Worm (Caenorhabditis elegans) whole organism, L1 larva: ENCODE data around the gene ZK1073.2.
"Not testable (repeated sequence)": the region's sequence is repeated elsewhere in the genome, so short reads cannot be mapped to it uniquely, and the experiment has no call there.

Source experiments
- C16A3.4 ChIP-seq: fragments of 150-350 bp; optimal IDR thresholded peaks from 2 replicates; lab custom pipeline; 2014; ENCODE audit warnings: missing biosample characterization, missing genetic modification characterization
- F16B12.6 ChIP-seq: fragments of 150-350 bp; optimal IDR thresholded peaks from 2 replicates; lab custom pipeline; 2014; ENCODE audit warnings: missing biosample characterization, missing genetic modification characterization
- blmp-1 ChIP-seq: fragments of 150-350 bp; optimal IDR thresholded peaks from 2 replicates; lab custom pipeline; 2014; ENCODE audit warnings: missing biosample characterization, missing genetic modification characterization
- ceh-90 ChIP-seq: sonication (generic microtip); optimal IDR thresholded peaks from 2 replicates; lab custom pipeline; 2016; ENCODE audit warnings: missing genetic modification characterization, missing compliant biosample characterization
- efl-1 ChIP-seq, 4 experiments: fragments of 150-350 bp; optimal IDR thresholded peaks in 3 of 4; peaks in 1 of 4; 1 replicate in 1 of 4; 2 replicates in 3 of 4; lab custom pipeline; 2014; ENCODE audit warnings: missing biosample characterization in 2 of 4, missing genetic modification characterization in 2 of 4, missing genetic modification reagents in 2 of 4
- egl-27 ChIP-seq, 2 experiments: fragments of 150-350 bp in 1 of 2; sonication (generic microtip); optimal IDR thresholded peaks; 3 replicates each; lab custom pipeline; 2017 to 2018; ENCODE audit warnings: missing biosample characterization in 2 of 2, missing genetic modification characterization in 2 of 2, missing genetic modification reagents in 2 of 2
- elt-2 ChIP-seq: sonication (generic microtip); optimal IDR thresholded peaks from 2 replicates; lab custom pipeline; 2016; ENCODE audit warnings: missing genetic modification characterization, mild to moderate bottlenecking, inconsistent platforms, missing compliant biosample characterization, missing genetic modification reagents
- elt-3 ChIP-seq, 6 experiments: fragments of 150-350 bp in 1 of 6; sonication (generic microtip); optimal IDR thresholded peaks; 2 replicates each; lab custom pipeline; 2017 to 2018; ENCODE audit warnings: missing biosample characterization in 6 of 6, missing genetic modification characterization in 6 of 6, inconsistent platforms in 1 of 6
- hpl-2 ChIP-seq: fragments of 150-350 bp; optimal IDR thresholded peaks from 2 replicates; lab custom pipeline; 2014; ENCODE audit warnings: missing biosample characterization, missing genetic modification reagents, missing genetic modification characterization
- irx-1 ChIP-seq: sonication (generic microtip); optimal IDR thresholded peaks from 2 replicates; lab custom pipeline; 2016; ENCODE audit warnings: missing genetic modification characterization, missing compliant biosample characterization
- lsy-2 ChIP-seq, 2 experiments: fragments of 150-350 bp; optimal IDR thresholded peaks; 2 replicates each; lab custom pipeline; 2014; ENCODE audit warnings: missing biosample characterization in 2 of 2, missing genetic modification characterization in 2 of 2
- nhr-11 ChIP-seq: fragments of 150-350 bp; optimal IDR thresholded peaks from 2 replicates; lab custom pipeline; 2014; ENCODE audit warnings: missing biosample characterization, missing genetic modification characterization
- nhr-237 ChIP-seq: fragments of 150-350 bp; optimal IDR thresholded peaks from 2 replicates; lab custom pipeline; 2014; ENCODE audit warnings: missing biosample characterization, missing genetic modification characterization
- nhr-47 ChIP-seq: sonication (generic microtip); optimal IDR thresholded peaks from 2 replicates; lab custom pipeline; 2016; ENCODE audit warnings: mild to moderate bottlenecking, missing genetic modification characterization, moderate library complexity, missing compliant biosample characterization
- nhr-77 ChIP-seq: fragments of 150-350 bp; optimal IDR thresholded peaks from 2 replicates; lab custom pipeline; 2014; ENCODE audit warnings: missing biosample characterization, missing genetic modification characterization
- pag-3 ChIP-seq: sonication (generic microtip); optimal IDR thresholded peaks from 2 replicates; lab custom pipeline; 2017; ENCODE audit warnings: missing genetic modification characterization, mild to moderate bottlenecking, missing compliant biosample characterization, antibody characterized with exemption, borderline replicate concordance; ENCODE audit not compliant: insufficient read depth
- pqm-1 ChIP-seq: sonication (generic microtip); optimal IDR thresholded peaks from 3 replicates; lab custom pipeline; 2017; ENCODE audit warnings: missing biosample characterization, missing genetic modification characterization
- rnt-1 ChIP-seq: sonication (generic microtip); optimal IDR thresholded peaks from 2 replicates; lab custom pipeline; 2016; ENCODE audit warnings: mild to moderate bottlenecking, missing genetic modification characterization, moderate library complexity, missing compliant biosample characterization
- skn-1 ChIP-seq: fragments of 150-350 bp; optimal IDR thresholded peaks from 2 replicates; lab custom pipeline; 2014; ENCODE audit warnings: missing biosample characterization, missing genetic modification characterization
- snpc-4 ChIP-seq: fragments of 150-350 bp; optimal IDR thresholded peaks from 2 replicates; lab custom pipeline; 2014; ENCODE audit warnings: missing biosample characterization, missing genetic modification characterization
- unc-98 ChIP-seq: fragments of 200-800 bp; sonication (Bioruptor generic); IDR thresholded peaks from 2 replicates; pipeline ENCODE4 v1.3.6; 2022; ENCODE audit warnings: missing genetic modification characterization, missing compliant biosample characterization
- ztf-11 ChIP-seq, 2 experiments: sonication (generic microtip); optimal IDR thresholded peaks; 2 replicates each; lab custom pipeline; 2016 to 2017; ENCODE audit warnings: missing genetic modification characterization in 2 of 2, missing biosample characterization in 1 of 2, missing compliant biosample characterization in 1 of 2
- ztf-4 ChIP-seq: fragments of 150-350 bp; optimal IDR thresholded peaks from 2 replicates; lab custom pipeline; 2014; ENCODE audit warnings: missing biosample characterization, missing genetic modification characterization

The ZK1073.2 gene

ce11 chrX:16062385-16062784, 41.1 kb upstream of the ZK1073.2 start, which contains the start of gene T27A8.3:
TSS of gene T27A8.3 (plus strand) at chrX:16062685.
- TF ChIP-seq nhr-237, skn-1, rnt-1 (tag; lab: Kevin White, UChicago): not testable (repeated sequence)
- TF ChIP-seq, all 84 proteins: peak for 0; not testable (repeated sequence) for 84

ce11 chrX:16067984-16068383, 35.5 kb upstream of the ZK1073.2 start:
- TF ChIP-seq elt-3 (tag; optimal IDR thresholded peaks at IDR 0.05; lab: Kevin White, UChicago): no peak
- no peak for TF ChIP-seq ceh-90
- TF ChIP-seq efl-1 (optimal IDR thresholded peaks at IDR 0.05; lab: Kevin White, UChicago): no peak
- peak in 1 of 2 experiments; percentile 9 for TF ChIP-seq efl-1 (GFP tag; optimal IDR thresholded peaks at IDR 0.05 in 1 of 2; lab: Kevin White, UChicago)
- TF ChIP-seq ztf-11 (tag; optimal IDR thresholded peaks at IDR 0.05; lab: Kevin White, UChicago): no peak

ce11 chrX:16072595-16072994, 30.9 kb upstream of the ZK1073.2 start, which contains the start of gene col-187:
TSS of gene col-187 (plus strand) at chrX:16072895.
- TF ChIP-seq unc-98 (GFP tag; lab: Robert Waterston, UW) (no peak), ztf-4 (no peak), blmp-1 (tag; lab: Kevin White, UChicago) (no peak), nhr-11 (tag; lab: Kevin White, UChicago) (no peak), irx-1 (no peak), elt-2 (tag; lab: Kevin White, UChicago) (no peak)

- TF ChIP-seq pag-3 (tag; lab: Kevin White, UChicago) (no peak), efl-1 (optimal IDR thresholded peaks at IDR 0.05; lab: Kevin White, UChicago) (no peak), efl-1 (GFP tag; optimal IDR thresholded peaks at IDR 0.05 in 1 of 2; lab: Kevin White, UChicago) (peak in 1 of 2 experiments; percentile 65)
Observed at ce11 chrX:16076470-16076869, 27.0 kb upstream of the ZK1073.2 start, which contains the start of gene C30F2.4. TSS of gene C30F2.4 (minus strand) at chrX:16076570.

- TF ChIP-seq egl-27 (tag; optimal IDR thresholded peaks at IDR 0.05; lab: Kevin White, UChicago) (no peak), efl-1 (optimal IDR thresholded peaks at IDR 0.05; lab: Kevin White, UChicago) (no peak), efl-1 (GFP tag; optimal IDR thresholded peaks at IDR 0.05 in 1 of 2; lab: Kevin White, UChicago) (peak in 1 of 2 experiments; percentile 0)
Observed at ce11 chrX:16078695-16079094, 24.8 kb upstream of the ZK1073.2 start.

- TF ChIP-seq nhr-77: peak; percentile 12
- no peak for TF ChIP-seq pqm-1 (tag; lab: Kevin White, UChicago)
- TF ChIP-seq, all 84 proteins: peak for 1
Observed at ce11 chrX:16082024-16082423, 21.5 kb upstream of the ZK1073.2 start, which contains the start of gene idpp-14. TSS of gene idpp-14 (plus strand) at chrX:16082347.

ce11 chrX:16085094-16085493, 18.4 kb upstream of the ZK1073.2 start, which contains the start of gene C30F2.2:
TSS of gene C30F2.2 (minus strand) at chrX:16085215.
- TF ChIP-seq ztf-4 (no peak), nhr-77 (peak; percentile 25), lsy-2 (tag; optimal IDR thresholded peaks at IDR 0.05; lab: Kevin White, UChicago) (no peak), efl-1 (optimal IDR thresholded peaks at IDR 0.05; lab: Kevin White, UChicago) (no peak), efl-1 (GFP tag; optimal IDR thresholded peaks at IDR 0.05 in 1 of 2; lab: Kevin White, UChicago) (peak in 1 of 2 experiments; percentile 47), C16A3.4 (tag; lab: Kevin White, UChicago) (no peak), hpl-2 (GFP tag; lab: Kevin White, UChicago) (no peak), F16B12.6 (tag; lab: Kevin White, UChicago) (no peak)

ce11 chrX:16087842-16088241, 15.7 kb upstream of the ZK1073.2 start:
- no peak for TF ChIP-seq nhr-11 (tag; lab: Kevin White, UChicago)
- TF ChIP-seq elt-2 (tag; lab: Kevin White, UChicago): peak; percentile 4

- peak; percentile 93 for TF ChIP-seq snpc-4 (tag; lab: Kevin White, UChicago)
- TF ChIP-seq rnt-1 (tag; lab: Kevin White, UChicago): peak; percentile 17
- TF ChIP-seq nhr-47 (tag; lab: Kevin White, UChicago): no peak
Observed at ce11 chrX:16091166-16091565, 12.3 kb upstream of the ZK1073.2 start.
